Worm (Caenorhabditis elegans) whole organism, young adult: ENCODE data around the gene snr-6.

Source experiments
- B0019.2 ChIP-seq: fragments of 200-800 bp; sonication (Bioruptor generic); conservative IDR thresholded peaks from 2 replicates; pipeline ENCODE4 v1.3.6; 2022; ENCODE audit warnings: missing genetic modification reagents, missing genetic modification characterization, missing compliant biosample characterization
- C17E4.6 ChIP-seq: fragments of 200-800 bp; sonication (Bioruptor generic); IDR thresholded peaks from 2 replicates; pipeline ENCODE4 v1.3.6; 2022; ENCODE audit warnings: missing genetic modification reagents, missing genetic modification characterization, missing compliant biosample characterization
- F49E8.2 ChIP-seq: sonication (generic microtip); optimal IDR thresholded peaks from 3 replicates; lab custom pipeline; 2017; ENCODE audit warnings: missing genetic modification characterization, mild to moderate bottlenecking, missing compliant biosample characterization, antibody characterized with exemption, moderate library complexity; ENCODE audit not compliant: insufficient read depth
- F55B11.4 ChIP-seq: sonication (generic microtip); optimal IDR thresholded peaks from 2 replicates; lab custom pipeline; 2016; ENCODE audit warnings: missing compliant biosample characterization, missing genetic modification characterization, borderline replicate concordance; ENCODE audit not compliant: insufficient read depth
- K12H6.12 ChIP-seq: fragments of 200-800 bp; sonication (Bioruptor generic); optimal IDR thresholded peaks from 2 replicates; lab custom pipeline; 2018; ENCODE audit warnings: mild to moderate bottlenecking, missing genetic modification characterization, missing compliant biosample characterization
- T26A5.8 ChIP-seq: sonication (generic microtip); optimal IDR thresholded peaks from 2 replicates; lab custom pipeline; 2016; ENCODE audit warnings: missing genetic modification characterization, missing compliant biosample characterization
- Y67H2A.10 ChIP-seq: fragments of 200-800 bp; sonication (Bioruptor generic); conservative IDR thresholded peaks from 2 replicates; pipeline ENCODE4 v1.3.6; 2022; ENCODE audit warnings: missing genetic modification reagents, missing genetic modification characterization, missing compliant biosample characterization
- ZK185.1 ChIP-seq: sonication (generic microtip); optimal IDR thresholded peaks from 2 replicates; lab custom pipeline; 2016; ENCODE audit warnings: mild to moderate bottlenecking, missing genetic modification characterization, missing compliant biosample characterization; ENCODE audit not compliant: poor library complexity, severe bottlenecking
- ama-1 ChIP-seq, 3 experiments: fragments of 150-350 bp in 1 of 3; sonication (generic microtip) in 2 of 3; optimal IDR thresholded peaks; 2 replicates each; lab custom pipeline; 2014 to 2018; ENCODE audit warnings: missing biosample characterization in 2 of 3, missing genetic modification characterization in 2 of 3, missing genetic modification reagents in 2 of 3
- aptf-2 ChIP-seq: fragments of 200-800 bp; sonication (Bioruptor generic); conservative IDR thresholded peaks from 2 replicates; pipeline ENCODE4 v1.3.6; 2022; ENCODE audit warnings: missing genetic modification reagents, missing genetic modification characterization, missing compliant biosample characterization
- aptf-3 ChIP-seq: fragments of 200-800 bp; sonication (Bioruptor generic); IDR thresholded peaks from 2 replicates; pipeline ENCODE4 v1.3.6; 2022; ENCODE audit warnings: missing genetic modification characterization, missing compliant biosample characterization
- atf-7 ChIP-seq: sonication (generic microtip); optimal IDR thresholded peaks from 2 replicates; lab custom pipeline; 2017; ENCODE audit warnings: mild to moderate bottlenecking, missing genetic modification characterization, missing compliant biosample characterization
- athp-1 ChIP-seq: sonication (generic microtip); optimal IDR thresholded peaks from 2 replicates; lab custom pipeline; 2017; ENCODE audit warnings: mild to moderate bottlenecking, missing genetic modification characterization, missing compliant biosample characterization
- bed-2 ChIP-seq: fragments of 200-800 bp; sonication (Bioruptor generic); IDR thresholded peaks from 2 replicates; pipeline ENCODE4 v1.3.6; 2022; ENCODE audit warnings: missing genetic modification reagents, missing genetic modification characterization, missing compliant biosample characterization
- ccch-3 ChIP-seq: fragments of 200-800 bp; sonication (Bioruptor generic); optimal IDR thresholded peaks from 2 replicates; lab custom pipeline; 2018; ENCODE audit warnings: mild to moderate bottlenecking, missing genetic modification characterization, missing compliant biosample characterization
- ceh-91 ChIP-seq: fragments of 200-800 bp; sonication (Bioruptor generic); IDR thresholded peaks from 2 replicates; pipeline ENCODE4 v1.3.6; 2022; ENCODE audit warnings: missing genetic modification reagents, missing genetic modification characterization, missing compliant biosample characterization
- chd-7 ChIP-seq: sonication (generic microtip); optimal IDR thresholded peaks from 2 replicates; lab custom pipeline; 2016; ENCODE audit warnings: mild to moderate bottlenecking, missing genetic modification characterization, moderate library complexity, missing compliant biosample characterization
- die-1 ChIP-seq: sonication (generic microtip); optimal IDR thresholded peaks from 2 replicates; lab custom pipeline; 2016; ENCODE audit warnings: missing genotype, mild to moderate bottlenecking, missing genetic modification characterization, missing compliant biosample characterization
- dpl-1 ChIP-seq: fragments of 150-350 bp; optimal IDR thresholded peaks from 2 replicates; lab custom pipeline; 2014; ENCODE audit warnings: missing biosample characterization, missing genetic modification reagents, missing genetic modification characterization
- egl-44 ChIP-seq: fragments of 200-800 bp; sonication (Bioruptor generic); IDR thresholded peaks from 2 replicates; pipeline ENCODE4 v1.3.6; 2022; ENCODE audit warnings: missing genetic modification reagents, missing genetic modification characterization, missing compliant biosample characterization
- egrh-3 ChIP-seq: fragments of 200-800 bp; sonication (Bioruptor generic); IDR thresholded peaks from 2 replicates; pipeline ENCODE4 v1.3.6; 2022; ENCODE audit warnings: missing genetic modification reagents, missing genetic modification characterization, missing compliant biosample characterization
- ekl-4 ChIP-seq: fragments of 200-800 bp; sonication (Bioruptor generic); IDR thresholded peaks from 2 replicates; pipeline ENCODE4 v1.3.6; 2022; ENCODE audit warnings: missing genetic modification reagents, missing genetic modification characterization, missing compliant biosample characterization
- gei-17 ChIP-seq: fragments of 200-800 bp; sonication (Bioruptor generic); optimal IDR thresholded peaks from 2 replicates; lab custom pipeline; 2018; ENCODE audit warnings: mild to moderate bottlenecking, missing genetic modification characterization, missing compliant biosample characterization
- him-1 ChIP-seq: sonication (generic microtip); optimal IDR thresholded peaks from 2 replicates; lab custom pipeline; 2016; ENCODE audit warnings: missing genotype, missing genetic modification reagents, missing genetic modification characterization, missing compliant biosample characterization
- hmg-1.2 ChIP-seq: fragments of 200-800 bp; sonication (Bioruptor generic); IDR thresholded peaks from 2 replicates; pipeline ENCODE4 v1.3.6; 2022; ENCODE audit warnings: missing genetic modification reagents, missing genetic modification characterization, missing compliant biosample characterization
- hsf-1 ChIP-seq: fragments of 200-800 bp; sonication (Bioruptor generic); IDR thresholded peaks from 2 replicates; pipeline ENCODE4 v1.3.6; 2022; ENCODE audit warnings: missing genetic modification reagents, missing genetic modification characterization, missing compliant biosample characterization
- let-607 ChIP-seq, 2 experiments: fragments of 200-800 bp in 1 of 2; sonication (Bioruptor generic) in 1 of 2; sonication (generic microtip) in 1 of 2; optimal IDR thresholded peaks; 2 replicates each; lab custom pipeline; 2016 to 2018; ENCODE audit warnings: mild to moderate bottlenecking in 2 of 2, missing compliant biosample characterization in 2 of 2, missing genetic modification characterization in 2 of 2, moderate library complexity in 2 of 2, missing genotype in 1 of 2
- lin-40 ChIP-seq: sonication (generic microtip); optimal IDR thresholded peaks from 2 replicates; lab custom pipeline; 2016; ENCODE audit warnings: missing genetic modification characterization, mild to moderate bottlenecking, missing compliant biosample characterization, missing genotype, missing genetic modification reagents
- lin-54 ChIP-seq: fragments of 200-800 bp; sonication (Bioruptor generic); optimal IDR thresholded peaks from 2 replicates; lab custom pipeline; 2018; ENCODE audit warnings: mild to moderate bottlenecking, missing genetic modification characterization, missing compliant biosample characterization
- madf-3 ChIP-seq: fragments of 200-800 bp; sonication (Bioruptor generic); IDR thresholded peaks from 2 replicates; pipeline ENCODE4 v1.3.6; 2022; ENCODE audit warnings: missing genetic modification reagents, missing genetic modification characterization, missing compliant biosample characterization
- madf-8 ChIP-seq: fragments of 200-800 bp; sonication (Bioruptor generic); conservative IDR thresholded peaks from 2 replicates; pipeline ENCODE4 v1.3.6; 2022; ENCODE audit warnings: missing genetic modification reagents, missing genetic modification characterization, missing compliant biosample characterization
- mcd-1 ChIP-seq: fragments of 200-800 bp; sonication (Bioruptor generic); IDR thresholded peaks from 2 replicates; pipeline ENCODE4 v1.3.6; 2022; ENCODE audit warnings: missing genetic modification reagents, missing genetic modification characterization, missing compliant biosample characterization
- mel-28 ChIP-seq: sonication (generic microtip); optimal IDR thresholded peaks from 2 replicates; lab custom pipeline; 2016; ENCODE audit warnings: borderline replicate concordance, mild to moderate bottlenecking, missing genetic modification characterization, missing compliant biosample characterization
- nfyb-1 ChIP-seq: fragments of 200-800 bp; sonication (Bioruptor generic); IDR thresholded peaks from 2 replicates; pipeline ENCODE4 v1.3.6; 2022; ENCODE audit warnings: missing genetic modification reagents, missing genetic modification characterization, missing compliant biosample characterization
- nhr-120 ChIP-seq: fragments of 200-800 bp; sonication (Bioruptor generic); IDR thresholded peaks from 2 replicates; pipeline ENCODE4 v1.3.6; 2022; ENCODE audit warnings: missing genetic modification characterization, missing compliant biosample characterization
- nhr-27 ChIP-seq: fragments of 200-800 bp; sonication (Bioruptor generic); optimal IDR thresholded peaks from 2 replicates; lab custom pipeline; 2018; ENCODE audit warnings: mild to moderate bottlenecking, missing genetic modification characterization, moderate library complexity, missing compliant biosample characterization
- nhr-90 ChIP-seq: sonication (generic microtip); optimal IDR thresholded peaks from 2 replicates; lab custom pipeline; 2016; ENCODE audit warnings: missing genotype, mild to moderate bottlenecking, missing genetic modification characterization, missing compliant biosample characterization
- pbrm-1 ChIP-seq: fragments of 200-800 bp; sonication (Bioruptor generic); IDR thresholded peaks from 2 replicates; pipeline ENCODE4 v1.3.6; 2022; ENCODE audit warnings: missing genetic modification reagents, missing genetic modification characterization, missing compliant biosample characterization
- rcor-1 ChIP-seq: fragments of 200-800 bp; sonication (Bioruptor generic); IDR thresholded peaks from 2 replicates; pipeline ENCODE4 v1.3.6; 2022; ENCODE audit warnings: missing genetic modification reagents, missing genetic modification characterization, missing compliant biosample characterization
- snpc-1.3 ChIP-seq: sonication (generic microtip); optimal IDR thresholded peaks from 2 replicates; lab custom pipeline; 2017; ENCODE audit warnings: missing genetic modification characterization, mild to moderate bottlenecking, missing compliant biosample characterization, antibody characterized with exemption, moderate library complexity, missing genotype, missing genetic modification reagents; ENCODE audit not compliant: insufficient read depth
- snpc-3.4 ChIP-seq: sonication (generic microtip); optimal IDR thresholded peaks from 2 replicates; lab custom pipeline; 2017; ENCODE audit warnings: missing genetic modification characterization, mild to moderate bottlenecking, missing compliant biosample characterization, antibody characterized with exemption, moderate library complexity, missing genotype, missing genetic modification reagents
- snpc-4 ChIP-seq, 5 experiments: fragments of 150-350 bp in 1 of 5; sonication (generic microtip) in 4 of 5; optimal IDR thresholded peaks; 2 replicates each; lab custom pipeline; 2014 to 2018; ENCODE audit warnings: missing genetic modification characterization in 5 of 5, missing biosample characterization in 3 of 5, antibody characterized with exemption in 2 of 5, mild to moderate bottlenecking in 2 of 5, missing compliant biosample characterization in 2 of 5, missing genotype in 2 of 5, moderate library complexity in 2 of 5, missing genetic modification reagents in 1 of 5
- xnd-1 ChIP-seq: sonication (generic microtip); optimal IDR thresholded peaks from 2 replicates; lab custom pipeline; 2016; ENCODE audit warnings: missing genotype, missing genetic modification reagents, missing genetic modification characterization, missing compliant biosample characterization
- ztf-18 ChIP-seq: sonication (generic microtip); optimal IDR thresholded peaks from 2 replicates; lab custom pipeline; 2016; ENCODE audit warnings: missing genotype, mild to moderate bottlenecking, missing genetic modification characterization, missing compliant biosample characterization

Gene snr-6

ce11 chrIII:12428799-12429351 is 554 bp downstream of the snr-6 start (continued):
- TF ChIP-seq egl-44 (GFP tag; lab: Robert Waterston, UW) (no peak), xnd-1 (tag; lab: Kevin White, UChicago) (peak; percentile 13), B0019.2 (GFP tag; lab: Robert Waterston, UW) (no peak), nhr-27 (tag; lab: Kevin White, UChicago) (no peak), aptf-2 (GFP tag; lab: Robert Waterston, UW) (no peak), hsf-1 (GFP tag; lab: Robert Waterston, UW) (0 out of 2 replicates have a peak, but pooled peaks have one; percentile 24), ceh-91 (GFP tag; lab: Robert Waterston, UW) (no peak), Y67H2A.10 (no peak), mcd-1 (GFP tag; lab: Robert Waterston, UW) (peak; percentile 35; the same call in 1 of the 2 replicates), ekl-4 (GFP tag; lab: Robert Waterston, UW) (no peak), him-1 (tag; lab: Kevin White, UChicago) (no peak), hmg-1.2 (GFP tag; lab: Robert Waterston, UW) (no peak), atf-7 (tag; lab: Kevin White, UChicago) (no peak), C17E4.6 (no peak), egrh-3 (no peak), snpc-3.4 (tag; lab: Kevin White, UChicago) (peak; percentile 34), lin-40 (tag; lab: Kevin White, UChicago) (no peak), nhr-90 (no peak), die-1 (tag; lab: Kevin White, UChicago) (peak; percentile 24), aptf-3 (GFP tag; lab: Robert Waterston, UW) (no peak), snpc-4 (GFP tag; optimal IDR thresholded peaks at IDR 0.05; lab: Kevin White, UChicago) (no peak), snpc-4 (tag; optimal IDR thresholded peaks at IDR 0.05; lab: Kevin White, UChicago) (no peak), ccch-3 (GFP tag; lab: Kevin White, UChicago) (no peak), ama-1 (optimal IDR thresholded peaks at IDR 0.05; lab: Kevin White, UChicago) (no peak), ama-1 (GFP tag; optimal IDR thresholded peaks at IDR 0.05; lab: Kevin White, UChicago) (peak in 1 of 2 experiments; percentile 9), snpc-1.3 (no peak), let-607 (tag; optimal IDR thresholded peaks at IDR 0.05; lab: Kevin White, UChicago) (no peak), gei-17 (GFP tag; lab: Kevin White, UChicago) (no peak), chd-7 (tag; lab: Kevin White, UChicago) (peak; percentile 51), F55B11.4 (tag; lab: Kevin White, UChicago) (no peak), bed-2 (GFP tag; lab: Robert Waterston, UW) (no peak), lin-54 (peak; percentile 42), pbrm-1 (GFP tag; lab: Robert Waterston, UW) (no peak), ZK185.1 (tag; lab: Kevin White, UChicago) (no peak), T26A5.8 (tag; lab: Kevin White, UChicago) (no peak)
- TF ChIP-seq, all 124 proteins: peak for 27

- TF ChIP-seq madf-3 (GFP tag; lab: Robert Waterston, UW): no peak
- TF ChIP-seq athp-1 (tag; lab: Kevin White, UChicago): no peak
- TF ChIP-seq rcor-1: no peak
- no peak for TF ChIP-seq nfyb-1
- TF ChIP-seq snpc-4 (GFP tag; optimal IDR thresholded peaks at IDR 0.05; lab: Kevin White, UChicago): peak; percentile 12
- TF ChIP-seq snpc-4 (tag; optimal IDR thresholded peaks at IDR 0.05; lab: Kevin White, UChicago): no peak
- peak; percentile 26 for TF ChIP-seq dpl-1 (GFP tag; lab: Kevin White, UChicago)
- TF ChIP-seq ztf-18 (tag; lab: Kevin White, UChicago): no peak
- no peak for TF ChIP-seq F49E8.2 (tag; lab: Kevin White, UChicago)
- no peak for TF ChIP-seq mel-28 (tag; lab: Kevin White, UChicago)
- TF ChIP-seq nhr-120 (GFP tag; lab: Robert Waterston, UW): no peak
- no peak for TF ChIP-seq K12H6.12 (tag; lab: Kevin White, UChicago)
- TF ChIP-seq madf-8 (GFP tag; lab: Robert Waterston, UW): no peak
Measured at ce11 chrIII:12428264-12428627, 1.2 kb downstream of the snr-6 start.
